Fruit fly (Drosophila melanogaster): ENCODE results near the gene CG43618.

- TF ChIP-seq cnc (optimal IDR thresholded peaks at IDR 0.05): no peak
- no peak for TF ChIP-seq CG7045 (GFP tag; optimal IDR thresholded peaks at IDR 0.05)
- TF ChIP-seq bab1 (GFP tag; optimal IDR thresholded peaks at IDR 0.05): no peak
- TF ChIP-seq CG5204 (GFP tag; optimal IDR thresholded peaks at IDR 0.05): peak; percentile 11
- no peak for TF ChIP-seq CG11617 (GFP tag; optimal IDR thresholded peaks at IDR 0.05)
- TF ChIP-seq Mnt (GFP tag; optimal IDR thresholded peaks at IDR 0.05): no peak
- no peak for TF ChIP-seq Clk (GFP tag; optimal IDR thresholded peaks at IDR 0.05)
- TF ChIP-seq cic (GFP tag; optimal IDR thresholded peaks at IDR 0.05): no peak
- TF ChIP-seq CG14711 (tag; optimal IDR thresholded peaks at IDR 0.05): peak; percentile 23
- no peak for TF ChIP-seq pad (GFP tag; optimal IDR thresholded peaks at IDR 0.05)
- no peak for TF ChIP-seq Crg-1 (GFP tag; optimal IDR thresholded peaks at IDR 0.05)
- TF ChIP-seq CG12768 (GFP tag; optimal IDR thresholded peaks at IDR 0.05): peak; percentile 5
Measured at dm6 chr3R:7999530-8000116, 49.3 kb upstream of the CG43618 start, which contains the start of gene PIG-H.
